Worm (Caenorhabditis elegans) whole organism, L2 larva: ENCODE measurements around the gene ttr-43.

Source experiments
- C34F6.9 ChIP-seq: fragments of 150-350 bp; optimal IDR thresholded peaks from 2 replicates; lab custom pipeline; 2014; ENCODE audit warnings: missing biosample characterization, missing genetic modification characterization
- F13H6.1 ChIP-seq: sonication (generic microtip); optimal IDR thresholded peaks from 2 replicates; lab custom pipeline; 2016; ENCODE audit warnings: missing genetic modification characterization, missing compliant biosample characterization
- R02D3.7 ChIP-seq: fragments of 150-350 bp; optimal IDR thresholded peaks from 2 replicates; lab custom pipeline; 2014; ENCODE audit warnings: missing biosample characterization, missing genetic modification characterization
- Y55F3AM.14 ChIP-seq: fragments of 200-800 bp; sonication (Bioruptor generic); optimal IDR thresholded peaks from 2 replicates; lab custom pipeline; 2018; ENCODE audit warnings: mild to moderate bottlenecking, missing genetic modification characterization, missing compliant biosample characterization
- ZK546.5 ChIP-seq: sonication (generic microtip); optimal IDR thresholded peaks from 2 replicates; lab custom pipeline; 2017; ENCODE audit warnings: missing biosample characterization, missing genetic modification characterization
- alr-1 ChIP-seq: fragments of 150-350 bp; optimal IDR thresholded peaks from 2 replicates; lab custom pipeline; 2014; ENCODE audit warnings: missing biosample characterization, missing genetic modification characterization
- aly-2 ChIP-seq: fragments of 150-350 bp; optimal IDR thresholded peaks from 2 replicates; lab custom pipeline; 2014; ENCODE audit warnings: missing biosample characterization, missing genetic modification characterization
- ama-1 ChIP-seq: fragments of 150-350 bp; optimal IDR thresholded peaks from 2 replicates; lab custom pipeline; 2018; ENCODE audit warnings: inconsistent platforms
- blmp-1 ChIP-seq: sonication (generic microtip); optimal IDR thresholded peaks from 2 replicates; lab custom pipeline; 2017; ENCODE audit warnings: missing genetic modification characterization, mild to moderate bottlenecking, missing compliant biosample characterization, antibody characterized with exemption, moderate library complexity; ENCODE audit not compliant: insufficient read depth
- ceh-16 ChIP-seq: fragments of 150-350 bp; optimal IDR thresholded peaks from 2 replicates; lab custom pipeline; 2014; ENCODE audit warnings: missing biosample characterization, missing genetic modification characterization
- ceh-82 ChIP-seq: fragments of 150-350 bp; optimal IDR thresholded peaks from 2 replicates; lab custom pipeline; 2014; ENCODE audit warnings: missing biosample characterization, missing genetic modification characterization
- crh-2 ChIP-seq: sonication (generic microtip); optimal IDR thresholded peaks from 2 replicates; lab custom pipeline; 2017; ENCODE audit warnings: missing biosample characterization, missing genetic modification characterization
- dmd-4 ChIP-seq: sonication (generic microtip); optimal IDR thresholded peaks from 2 replicates; lab custom pipeline; 2017; ENCODE audit warnings: missing biosample characterization, missing genetic modification characterization
- egl-27 ChIP-seq: sonication (generic microtip); optimal IDR thresholded peaks from 3 replicates; lab custom pipeline; 2017; ENCODE audit warnings: missing biosample characterization, missing genetic modification reagents, missing genetic modification characterization
- elt-1 ChIP-seq: fragments of 150-350 bp; optimal IDR thresholded peaks from 2 replicates; lab custom pipeline; 2014; ENCODE audit warnings: missing biosample characterization, missing genetic modification characterization
- elt-3 ChIP-seq: sonication (generic microtip); optimal IDR thresholded peaks from 2 replicates; lab custom pipeline; 2017; ENCODE audit warnings: missing biosample characterization, missing genetic modification characterization
- fos-1 ChIP-seq: fragments of 150-350 bp; optimal IDR thresholded peaks from 2 replicates; lab custom pipeline; 2014; ENCODE audit warnings: missing biosample characterization, missing genetic modification characterization
- gmeb-1 ChIP-seq: fragments of 150-350 bp; optimal IDR thresholded peaks from 2 replicates; lab custom pipeline; 2014; ENCODE audit warnings: missing biosample characterization, missing genetic modification characterization
- lin-11 ChIP-seq: fragments of 150-350 bp; sonication (generic microtip); optimal IDR thresholded peaks from 2 replicates; lab custom pipeline; 2014; ENCODE audit warnings: missing biosample characterization, missing genetic modification characterization, inconsistent platforms, mixed read lengths
- lin-13 ChIP-seq: fragments of 150-350 bp; optimal IDR thresholded peaks from 2 replicates; lab custom pipeline; 2014; ENCODE audit warnings: missing biosample characterization, missing genetic modification reagents, missing genetic modification characterization
- lin-39 ChIP-seq: fragments of 150-350 bp; optimal IDR thresholded peaks from 2 replicates; lab custom pipeline; 2014; ENCODE audit warnings: missing biosample characterization, missing genetic modification reagents, missing genetic modification characterization
- lsy-2 ChIP-seq, 2 experiments: fragments of 150-350 bp in 1 of 2; sonication (generic microtip) in 1 of 2; optimal IDR thresholded peaks; 2 replicates each; lab custom pipeline; 2014 to 2017; ENCODE audit warnings: missing biosample characterization in 2 of 2, missing genetic modification characterization in 2 of 2
- mbf-1 ChIP-seq: sonication (generic microtip); optimal IDR thresholded peaks from 2 replicates; lab custom pipeline; 2017; ENCODE audit warnings: missing biosample characterization, missing genetic modification characterization
- mdl-1 ChIP-seq, 2 experiments: fragments of 150-350 bp in 1 of 2; sonication (generic microtip) in 1 of 2; optimal IDR thresholded peaks; 2 replicates each; lab custom pipeline; 2017; ENCODE audit warnings: missing biosample characterization in 2 of 2, missing genetic modification characterization in 2 of 2
- nhr-10 ChIP-seq: sonication (generic microtip); optimal IDR thresholded peaks from 2 replicates; lab custom pipeline; 2017; ENCODE audit warnings: missing biosample characterization, missing genetic modification characterization
- nhr-11 ChIP-seq: fragments of 150-350 bp; optimal IDR thresholded peaks from 2 replicates; lab custom pipeline; 2014; ENCODE audit warnings: missing biosample characterization, missing genetic modification characterization
- nhr-12 ChIP-seq: fragments of 150-350 bp; optimal IDR thresholded peaks from 2 replicates; lab custom pipeline; 2014; ENCODE audit warnings: missing biosample characterization, missing genetic modification characterization
- nhr-129 ChIP-seq: fragments of 150-350 bp; optimal IDR thresholded peaks from 2 replicates; lab custom pipeline; 2014; ENCODE audit warnings: missing biosample characterization, missing genetic modification characterization
- nhr-21 ChIP-seq: fragments of 150-350 bp; optimal IDR thresholded peaks from 2 replicates; lab custom pipeline; 2014; ENCODE audit warnings: missing biosample characterization, missing genetic modification characterization
- nhr-23 ChIP-seq: fragments of 150-350 bp; optimal IDR thresholded peaks from 2 replicates; lab custom pipeline; 2014; ENCODE audit warnings: missing biosample characterization, missing genetic modification reagents, missing genetic modification characterization
- nhr-237 ChIP-seq: fragments of 150-350 bp; optimal IDR thresholded peaks from 2 replicates; lab custom pipeline; 2014; ENCODE audit warnings: missing biosample characterization, missing genetic modification characterization
- nhr-25 ChIP-seq: fragments of 150-350 bp; sonication (generic microtip); optimal IDR thresholded peaks from 3 replicates; lab custom pipeline; 2014; ENCODE audit warnings: missing biosample characterization, missing genetic modification characterization
- nhr-6 ChIP-seq: fragments of 150-350 bp; optimal IDR thresholded peaks from 2 replicates; lab custom pipeline; 2014; ENCODE audit warnings: missing biosample characterization, missing genetic modification characterization
- nhr-77 ChIP-seq: fragments of 150-350 bp; optimal IDR thresholded peaks from 2 replicates; lab custom pipeline; 2014; ENCODE audit warnings: missing biosample characterization, missing genetic modification characterization
- peb-1 ChIP-seq: fragments of 150-350 bp; optimal IDR thresholded peaks from 2 replicates; lab custom pipeline; 2014; ENCODE audit warnings: missing biosample characterization, missing genetic modification characterization
- sem-4 ChIP-seq: fragments of 150-350 bp; optimal IDR thresholded peaks from 2 replicates; lab custom pipeline; 2014; ENCODE audit warnings: missing biosample characterization, missing genetic modification reagents, missing genetic modification characterization
- skn-1 ChIP-seq: sonication (generic microtip); optimal IDR thresholded peaks from 2 replicates; lab custom pipeline; 2017; ENCODE audit warnings: missing biosample characterization, missing genetic modification characterization
- sma-3 ChIP-seq: sonication (generic microtip); optimal IDR thresholded peaks from 2 replicates; lab custom pipeline; 2016; ENCODE audit warnings: missing genetic modification reagents, missing genetic modification characterization, missing compliant biosample characterization
- sma-9 ChIP-seq, 2 experiments: fragments of 150-350 bp in 1 of 2; sonication (generic microtip) in 1 of 2; optimal IDR thresholded peaks; 2 replicates each; lab custom pipeline; 2014 to 2016; ENCODE audit warnings: missing genetic modification characterization in 2 of 2, mild to moderate bottlenecking in 1 of 2, missing biosample characterization in 1 of 2, missing compliant biosample characterization in 1 of 2, missing genetic modification reagents in 1 of 2, moderate library complexity in 1 of 2
- snpc-4 ChIP-seq: fragments of 150-350 bp; optimal IDR thresholded peaks from 2 replicates; lab custom pipeline; 2014; ENCODE audit warnings: missing biosample characterization, missing genetic modification characterization
- unc-39 ChIP-seq: fragments of 150-350 bp; optimal IDR thresholded peaks from 2 replicates; lab custom pipeline; 2014; ENCODE audit warnings: missing biosample characterization, missing genetic modification characterization
- unc-55 ChIP-seq: fragments of 150-350 bp; sonication (generic microtip); optimal IDR thresholded peaks from 3 replicates; lab custom pipeline; 2014; ENCODE audit warnings: missing biosample characterization, missing genetic modification reagents, missing genetic modification characterization
- unc-62 ChIP-seq: fragments of 150-350 bp; optimal IDR thresholded peaks from 2 replicates; lab custom pipeline; 2014; ENCODE audit warnings: missing biosample characterization, missing genetic modification reagents, missing genetic modification characterization
- zag-1 ChIP-seq: fragments of 150-350 bp; optimal IDR thresholded peaks from 2 replicates; lab custom pipeline; 2014; ENCODE audit warnings: missing biosample characterization, missing genetic modification characterization
- ztf-1 ChIP-seq: fragments of 200-800 bp; sonication (Bioruptor generic); conservative IDR thresholded peaks from 2 replicates; pipeline ENCODE4 v1.3.6; 2022; ENCODE audit warnings: missing genetic modification characterization, missing compliant biosample characterization
- ztf-11 ChIP-seq: sonication (generic microtip); optimal IDR thresholded peaks from 2 replicates; lab custom pipeline; 2017; ENCODE audit warnings: missing biosample characterization, missing genetic modification characterization
- ztf-4 ChIP-seq: fragments of 150-350 bp; optimal IDR thresholded peaks from 2 replicates; lab custom pipeline; 2014; ENCODE audit warnings: missing biosample characterization, missing genetic modification characterization

The ttr-43 gene

ce11 chrV:12590601-12591000 is at the start of gene ttr-43:
ttr-43 (minus strand) TSS chrV:12590701.
- TF ChIP-seq ztf-1 (GFP tag; lab: Robert Waterston, UW) (no peak), nhr-77 (tag; lab: Kevin White, UChicago) (no peak), snpc-4 (tag; lab: Kevin White, UChicago) (no peak), nhr-11 (tag; lab: Kevin White, UChicago) (no peak), nhr-6 (tag; lab: Kevin White, UChicago) (no peak), unc-39 (tag; lab: Kevin White, UChicago) (no peak), nhr-25 (tag; lab: Kevin White, UChicago) (no peak), sem-4 (tag; lab: Kevin White, UChicago) (no peak), fos-1 (tag; lab: Kevin White, UChicago) (no peak), skn-1 (tag; lab: Kevin White, UChicago) (no peak), lin-39 (tag; lab: Kevin White, UChicago) (no peak), ceh-82 (tag; lab: Kevin White, UChicago) (no peak)

- TF ChIP-seq F13H6.1 (no peak), mbf-1 (no peak), ZK546.5 (tag; lab: Kevin White, UChicago) (no peak), nhr-10 (tag; lab: Kevin White, UChicago) (no peak), alr-1 (tag; lab: Kevin White, UChicago) (no peak), ztf-4 (tag; lab: Kevin White, UChicago) (no peak), sem-4 (tag; lab: Kevin White, UChicago) (peak; percentile 1), snpc-4 (tag; lab: Kevin White, UChicago) (no peak), ceh-82 (tag; lab: Kevin White, UChicago) (no peak), lin-11 (no peak), zag-1 (tag; lab: Kevin White, UChicago) (no peak), nhr-11 (tag; lab: Kevin White, UChicago) (no peak), peb-1 (no peak), ztf-11 (tag; lab: Kevin White, UChicago) (no peak), sma-9 (GFP tag; optimal IDR thresholded peaks at IDR 0.05; lab: Kevin White, UChicago) (peak; percentile 67), sma-9 (tag; optimal IDR thresholded peaks at IDR 0.05; lab: Kevin White, UChicago) (no peak), R02D3.7 (no peak), nhr-6 (tag; lab: Kevin White, UChicago) (no peak), lin-13 (GFP tag; lab: Kevin White, UChicago) (no peak), nhr-12 (tag; lab: Kevin White, UChicago) (no peak), sma-3 (no peak), unc-55 (GFP tag; lab: Kevin White, UChicago) (no peak), aly-2 (tag; lab: Kevin White, UChicago) (no peak), elt-1 (tag; lab: Kevin White, UChicago) (no peak), elt-3 (tag; lab: Kevin White, UChicago) (no peak), nhr-129 (tag; lab: Kevin White, UChicago) (no peak), blmp-1 (tag; lab: Kevin White, UChicago) (no peak), ceh-16 (no peak), ztf-1 (GFP tag; lab: Robert Waterston, UW) (no peak), skn-1 (tag; lab: Kevin White, UChicago) (no peak), nhr-77 (tag; lab: Kevin White, UChicago) (no peak), dmd-4 (tag; lab: Kevin White, UChicago) (no peak), gmeb-1 (tag; lab: Kevin White, UChicago) (peak; percentile 34), nhr-21 (no peak), nhr-25 (tag; lab: Kevin White, UChicago) (no peak), unc-62 (GFP tag; lab: Kevin White, UChicago) (no peak), egl-27 (tag; lab: Kevin White, UChicago) (peak; percentile 37), C34F6.9 (tag; lab: Kevin White, UChicago) (no peak), Y55F3AM.14 (no peak), fos-1 (tag; lab: Kevin White, UChicago) (peak; percentile 51), nhr-237 (no peak), lsy-2 (tag; optimal IDR thresholded peaks at IDR 0.05; lab: Kevin White, UChicago) (no peak), crh-2 (peak; percentile 42), mdl-1 (tag; optimal IDR thresholded peaks at IDR 0.05; lab: Kevin White, UChicago) (no peak), ama-1 (lab: Kevin White, UChicago) (no peak), nhr-23 (tag; lab: Kevin White, UChicago) (no peak)
Measured at ce11 chrV:12637764-12638502, 47.4 kb upstream of the ttr-43 start.
